Worm (Caenorhabditis elegans) whole organism, young adult: ENCODE data around the gene E02C12.6.

ENCODE experiments used
- F10E7.11 ChIP-seq: sonication (generic microtip); optimal IDR thresholded peaks from 2 replicates; lab custom pipeline; 2017; ENCODE audit warnings: mild to moderate bottlenecking, missing genetic modification characterization, moderate library complexity, missing compliant biosample characterization
- F23B12.7 ChIP-seq: sonication (generic microtip); optimal IDR thresholded peaks from 2 replicates; lab custom pipeline; 2017; ENCODE audit warnings: missing genetic modification characterization, mild to moderate bottlenecking, missing compliant biosample characterization, antibody characterized with exemption, moderate library complexity; ENCODE audit not compliant: insufficient read depth
- F37B4.10 ChIP-seq: fragments of 200-800 bp; sonication (Bioruptor generic); IDR thresholded peaks from 2 replicates; pipeline ENCODE4 v1.3.6; 2022; ENCODE audit warnings: missing genetic modification characterization, missing compliant biosample characterization
- F49E8.2 ChIP-seq: sonication (generic microtip); optimal IDR thresholded peaks from 3 replicates; lab custom pipeline; 2017; ENCODE audit warnings: missing genetic modification characterization, mild to moderate bottlenecking, missing compliant biosample characterization, antibody characterized with exemption, moderate library complexity; ENCODE audit not compliant: insufficient read depth
- F55B11.4 ChIP-seq: sonication (generic microtip); optimal IDR thresholded peaks from 2 replicates; lab custom pipeline; 2016; ENCODE audit warnings: missing compliant biosample characterization, missing genetic modification characterization, borderline replicate concordance; ENCODE audit not compliant: insufficient read depth
- F57A8.1 ChIP-seq: fragments of 200-800 bp; sonication (Bioruptor generic); optimal IDR thresholded peaks from 2 replicates; lab custom pipeline; 2018; ENCODE audit warnings: mild to moderate bottlenecking, missing genetic modification characterization, moderate library complexity, missing compliant biosample characterization
- F57C9.4 ChIP-seq: sonication (generic microtip); optimal IDR thresholded peaks from 2 replicates; lab custom pipeline; 2017; ENCODE audit warnings: mild to moderate bottlenecking, missing genetic modification characterization, missing compliant biosample characterization
- Y79H2A.3 ChIP-seq: fragments of 200-800 bp; sonication (Bioruptor generic); conservative IDR thresholded peaks from 2 replicates; pipeline ENCODE4 v1.3.6; 2022; ENCODE audit warnings: missing genetic modification reagents, missing genetic modification characterization, missing compliant biosample characterization
- ZK185.1 ChIP-seq: sonication (generic microtip); optimal IDR thresholded peaks from 2 replicates; lab custom pipeline; 2016; ENCODE audit warnings: mild to moderate bottlenecking, missing genetic modification characterization, missing compliant biosample characterization; ENCODE audit not compliant: poor library complexity, severe bottlenecking
- attf-6 ChIP-seq: fragments of 200-800 bp; sonication (Bioruptor generic); IDR thresholded peaks from 2 replicates; pipeline ENCODE4 v1.3.6; 2022; ENCODE audit warnings: missing genetic modification reagents, missing genetic modification characterization, missing compliant biosample characterization
- bed-2 ChIP-seq: fragments of 200-800 bp; sonication (Bioruptor generic); IDR thresholded peaks from 2 replicates; pipeline ENCODE4 v1.3.6; 2022; ENCODE audit warnings: missing genetic modification reagents, missing genetic modification characterization, missing compliant biosample characterization
- ceh-100 ChIP-seq: fragments of 200-800 bp; sonication (Bioruptor generic); IDR thresholded peaks from 2 replicates; pipeline ENCODE4 v1.3.6; 2022; ENCODE audit warnings: missing genetic modification reagents, missing genetic modification characterization, missing compliant biosample characterization
- ceh-91 ChIP-seq: fragments of 200-800 bp; sonication (Bioruptor generic); IDR thresholded peaks from 2 replicates; pipeline ENCODE4 v1.3.6; 2022; ENCODE audit warnings: missing genetic modification reagents, missing genetic modification characterization, missing compliant biosample characterization
- chd-7 ChIP-seq: sonication (generic microtip); optimal IDR thresholded peaks from 2 replicates; lab custom pipeline; 2016; ENCODE audit warnings: mild to moderate bottlenecking, missing genetic modification characterization, moderate library complexity, missing compliant biosample characterization
- egl-44 ChIP-seq: fragments of 200-800 bp; sonication (Bioruptor generic); IDR thresholded peaks from 2 replicates; pipeline ENCODE4 v1.3.6; 2022; ENCODE audit warnings: missing genetic modification reagents, missing genetic modification characterization, missing compliant biosample characterization
- fkh-3 ChIP-seq: sonication (generic microtip); optimal IDR thresholded peaks from 2 replicates; lab custom pipeline; 2016; ENCODE audit warnings: mild to moderate bottlenecking, missing genetic modification characterization, missing compliant biosample characterization
- hsf-1 ChIP-seq: fragments of 200-800 bp; sonication (Bioruptor generic); IDR thresholded peaks from 2 replicates; pipeline ENCODE4 v1.3.6; 2022; ENCODE audit warnings: missing genetic modification reagents, missing genetic modification characterization, missing compliant biosample characterization
- lin-40 ChIP-seq: sonication (generic microtip); optimal IDR thresholded peaks from 2 replicates; lab custom pipeline; 2016; ENCODE audit warnings: missing genetic modification characterization, mild to moderate bottlenecking, missing compliant biosample characterization, missing genotype, missing genetic modification reagents
- lin-54 ChIP-seq: fragments of 200-800 bp; sonication (Bioruptor generic); optimal IDR thresholded peaks from 2 replicates; lab custom pipeline; 2018; ENCODE audit warnings: mild to moderate bottlenecking, missing genetic modification characterization, missing compliant biosample characterization
- madf-8 ChIP-seq: fragments of 200-800 bp; sonication (Bioruptor generic); conservative IDR thresholded peaks from 2 replicates; pipeline ENCODE4 v1.3.6; 2022; ENCODE audit warnings: missing genetic modification reagents, missing genetic modification characterization, missing compliant biosample characterization
- mel-28 ChIP-seq: sonication (generic microtip); optimal IDR thresholded peaks from 2 replicates; lab custom pipeline; 2016; ENCODE audit warnings: borderline replicate concordance, mild to moderate bottlenecking, missing genetic modification characterization, missing compliant biosample characterization
- mxl-1 ChIP-seq: sonication (generic microtip); optimal IDR thresholded peaks from 2 replicates; lab custom pipeline; 2016; ENCODE audit warnings: missing genetic modification characterization, missing compliant biosample characterization
- nfya-2 ChIP-seq: fragments of 200-800 bp; sonication (Bioruptor generic); IDR thresholded peaks from 2 replicates; pipeline ENCODE4 v1.3.6; 2022; ENCODE audit warnings: missing genetic modification reagents, missing genetic modification characterization, missing compliant biosample characterization
- nfyb-1 ChIP-seq: fragments of 200-800 bp; sonication (Bioruptor generic); IDR thresholded peaks from 2 replicates; pipeline ENCODE4 v1.3.6; 2022; ENCODE audit warnings: missing genetic modification reagents, missing genetic modification characterization, missing compliant biosample characterization
- nhr-80 ChIP-seq: sonication (generic microtip); optimal IDR thresholded peaks from 2 replicates; lab custom pipeline; 2016; ENCODE audit warnings: missing genetic modification characterization, missing compliant biosample characterization
- rcor-1 ChIP-seq: fragments of 200-800 bp; sonication (Bioruptor generic); IDR thresholded peaks from 2 replicates; pipeline ENCODE4 v1.3.6; 2022; ENCODE audit warnings: missing genetic modification reagents, missing genetic modification characterization, missing compliant biosample characterization
- rpc-1 ChIP-seq, 2 experiments: fragments of 150-350 bp in 1 of 2; sonication (generic microtip) in 1 of 2; optimal IDR thresholded peaks; 2 replicates each; lab custom pipeline; 2014 to 2018; ENCODE audit warnings: missing biosample characterization in 1 of 2, missing genetic modification characterization in 1 of 2, missing genetic modification reagents in 1 of 2, missing genotype in 1 of 2
- sdz-38 ChIP-seq: sonication (generic microtip); optimal IDR thresholded peaks from 2 replicates; lab custom pipeline; 2016; ENCODE audit warnings: missing genotype, missing genetic modification characterization, missing compliant biosample characterization
- snpc-1.1 ChIP-seq: sonication (generic microtip); optimal IDR thresholded peaks from 2 replicates; lab custom pipeline; 2017; ENCODE audit warnings: missing genetic modification characterization, mild to moderate bottlenecking, missing compliant biosample characterization, antibody characterized with exemption, moderate library complexity, missing genotype, missing genetic modification reagents; ENCODE audit not compliant: insufficient read depth
- snpc-1.3 ChIP-seq: sonication (generic microtip); optimal IDR thresholded peaks from 2 replicates; lab custom pipeline; 2017; ENCODE audit warnings: missing genetic modification characterization, mild to moderate bottlenecking, missing compliant biosample characterization, antibody characterized with exemption, moderate library complexity, missing genotype, missing genetic modification reagents; ENCODE audit not compliant: insufficient read depth
- sptf-2 ChIP-seq: fragments of 200-800 bp; sonication (Bioruptor generic); optimal IDR thresholded peaks from 2 replicates; lab custom pipeline; 2018; ENCODE audit warnings: mild to moderate bottlenecking, missing genetic modification characterization, missing compliant biosample characterization
- tbx-9 ChIP-seq: sonication (generic microtip); optimal IDR thresholded peaks from 2 replicates; lab custom pipeline; 2016; ENCODE audit warnings: borderline replicate concordance, missing genetic modification characterization, inconsistent platforms, missing compliant biosample characterization
- zim-3 ChIP-seq: sonication (generic microtip); optimal IDR thresholded peaks from 2 replicates; lab custom pipeline; 2017; ENCODE audit warnings: mild to moderate bottlenecking, missing genetic modification characterization, moderate library complexity, missing compliant biosample characterization
- ztf-6 ChIP-seq: fragments of 200-800 bp; sonication (Bioruptor generic); IDR thresholded peaks from 2 replicates; pipeline ENCODE4 v1.3.6; 2022; ENCODE audit warnings: missing genetic modification reagents, missing genetic modification characterization, missing compliant biosample characterization

Gene E02C12.6

DNA sequence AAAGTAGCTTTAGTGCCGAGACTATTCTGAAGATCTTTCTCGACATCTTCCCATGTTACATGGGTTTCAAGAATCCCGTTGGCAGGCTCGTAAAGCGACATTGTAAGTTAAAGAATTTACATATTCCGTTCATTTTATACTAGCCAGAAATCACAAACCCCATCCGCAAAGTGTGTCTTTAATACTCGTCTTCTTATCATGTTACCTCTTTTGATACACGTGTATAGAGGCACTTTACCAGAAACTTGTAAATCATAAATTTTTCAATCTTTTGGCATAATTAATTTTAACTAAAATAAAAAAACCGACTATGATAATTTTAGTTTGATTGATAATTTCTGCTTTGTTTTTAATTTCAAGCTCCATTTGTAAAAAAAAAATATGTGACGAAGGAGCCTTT, at the start of gene E02C12.6:
E02C12.6 (minus strand) TSS at position 101 of the 400 bp plus-strand sequence.
- TF ChIP-seq F57A8.1 (GFP tag; lab: Kevin White, UChicago) (no peak), Y79H2A.3 (no peak), nfyb-1 (no peak), mxl-1 (tag; lab: Kevin White, UChicago) (no peak), F49E8.2 (no peak), ztf-6 (GFP tag; lab: Robert Waterston, UW) (no peak), bed-2 (GFP tag; lab: Robert Waterston, UW) (no peak), nfya-2 (GFP tag; lab: Robert Waterston, UW) (no peak), F10E7.11 (tag; lab: Kevin White, UChicago) (no peak), ceh-91 (GFP tag; lab: Robert Waterston, UW) (no peak), snpc-1.3 (tag; lab: Kevin White, UChicago) (no peak), sptf-2 (GFP tag; lab: Kevin White, UChicago) (no peak), rcor-1 (no peak), ceh-100 (GFP tag; lab: Robert Waterston, UW) (no peak), attf-6 (GFP tag; lab: Robert Waterston, UW) (no peak)

DNA sequence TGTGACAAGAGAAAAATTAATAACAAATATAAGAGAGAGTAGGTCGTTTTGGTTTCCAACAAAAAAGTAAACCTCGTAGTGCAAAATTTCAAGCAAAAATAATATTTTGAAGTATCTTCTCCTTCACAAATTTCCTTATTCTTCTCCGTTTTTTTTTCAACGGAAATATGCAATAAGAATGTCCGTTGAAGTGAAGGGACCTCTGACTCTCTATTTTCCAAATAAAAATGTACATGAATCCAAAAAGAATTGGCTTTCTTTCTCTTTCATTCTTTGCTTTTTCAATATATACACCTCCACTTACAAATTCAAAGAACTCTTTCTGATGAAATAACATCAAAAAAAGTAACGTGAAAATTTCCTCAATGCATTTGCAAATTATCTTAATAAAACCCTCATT, 45.7 kb upstream of the E02C12.6 start, which contains the start of gene F36D4.1:
F36D4.1 (plus strand) TSS at position 301 of the 400 bp plus-strand sequence.
- TF ChIP-seq lin-54 (GFP tag; lab: Kevin White, UChicago) (no peak), fkh-3 (tag; lab: Kevin White, UChicago) (no peak), nhr-80 (tag; lab: Kevin White, UChicago) (no peak), egl-44 (no peak), ZK185.1 (no peak)

ce11 chrV:9414516-9414915, 43.6 kb upstream of the E02C12.6 start, which contains the start of gene F36D4.4:
TSS of gene F36D4.4 (minus strand) at chrV:9414616.
- no peak for TF ChIP-seq hsf-1 (GFP tag; lab: Robert Waterston, UW)
- TF ChIP-seq mel-28: no peak
- TF ChIP-seq sdz-38 (tag; lab: Kevin White, UChicago): no peak
- TF ChIP-seq F57C9.4: no peak
- TF ChIP-seq ztf-6 (GFP tag; lab: Robert Waterston, UW): no peak
- no peak for TF ChIP-seq snpc-1.1 (tag; lab: Kevin White, UChicago)
- no peak for TF ChIP-seq madf-8 (GFP tag; lab: Robert Waterston, UW)
- TF ChIP-seq rpc-1 (optimal IDR thresholded peaks at IDR 0.05; lab: Kevin White, UChicago): no peak
- TF ChIP-seq rpc-1 (tag; optimal IDR thresholded peaks at IDR 0.05; lab: Kevin White, UChicago): no peak
- no peak for TF ChIP-seq lin-40 (tag; lab: Kevin White, UChicago)
- TF ChIP-seq tbx-9 (tag; lab: Kevin White, UChicago): no peak
- no peak for TF ChIP-seq F23B12.7

- TF ChIP-seq sptf-2 (GFP tag; lab: Kevin White, UChicago) (no peak), zim-3 (tag; lab: Kevin White, UChicago) (no peak), F55B11.4 (tag; lab: Kevin White, UChicago) (no peak), F37B4.10 (GFP tag; lab: Robert Waterston, UW) (no peak), chd-7 (tag; lab: Kevin White, UChicago) (no peak)
Observed at ce11 chrV:9408869-9409268, 38.0 kb upstream of the E02C12.6 start.
